Fruit fly (Drosophila melanogaster) whole organism, wandering third instar larva: ENCODE results near the gene CG7523.

Experiments
- HLH106 ChIP-seq: fragments of 200-800 bp; optimal IDR thresholded peaks from 3 replicates; lab custom pipeline; 2019; ENCODE audit warnings: missing biosample characterization, mild to moderate bottlenecking, missing genetic modification characterization, moderate library complexity
- Myc ChIP-seq: fragments of >200 bp; optimal IDR thresholded peaks from 2 replicates; lab custom pipeline; 2017
- OdsH ChIP-seq: fragments of 200-800 bp; sonication (Bioruptor generic); optimal IDR thresholded peaks from 2 replicates; lab custom pipeline; 2016; ENCODE audit warnings: missing biosample characterization, mild to moderate bottlenecking, missing genetic modification characterization
- Rel ChIP-seq, 2 experiments: fragments of 200-800 bp; sonication (Bioruptor generic) in 1 of 2; optimal IDR thresholded peaks; 2 replicates in 1 of 2; 3 replicates in 1 of 2; lab custom pipeline; 2016 to 2019; ENCODE audit warnings: mild to moderate bottlenecking in 2 of 2, missing biosample characterization in 2 of 2, missing genetic modification characterization in 2 of 2, moderate library complexity in 1 of 2
- Vsx2 ChIP-seq: fragments of 200-300, 225-300 bp; sonication (Bioruptor generic); optimal IDR thresholded peaks from 2 replicates; lab custom pipeline; 2018; ENCODE audit warnings: missing biosample characterization, missing genetic modification characterization; ENCODE audit not compliant: partially characterized antibody
- dsf ChIP-seq: sonication (Bioruptor generic); optimal IDR thresholded peaks from 2 replicates; lab custom pipeline; 2016; ENCODE audit warnings: missing biosample characterization, missing genetic modification characterization, borderline replicate concordance
- fru ChIP-seq: fragments of 200-800 bp; sonication (Bioruptor generic); optimal IDR thresholded peaks from 3 replicates; lab custom pipeline; 2016; ENCODE audit warnings: missing biosample characterization, mild to moderate bottlenecking, missing genetic modification characterization
- pan ChIP-seq: fragments of >200 bp; optimal IDR thresholded peaks from 2 replicates; lab custom pipeline; 2017
- psq ChIP-seq: fragments of 200-800 bp; sonication (Bioruptor generic); optimal IDR thresholded peaks from 3 replicates; lab custom pipeline; 2017; ENCODE audit warnings: missing biosample characterization, mild to moderate bottlenecking, missing genetic modification characterization, moderate library complexity
- woc ChIP-seq: sonication (Bioruptor generic); optimal IDR thresholded peaks from 2 replicates; lab custom pipeline; 2016; ENCODE audit warnings: missing biosample characterization, mild to moderate bottlenecking, missing genetic modification characterization

- TF ChIP-seq OdsH (GFP tag; lab: Kevin White, UChicago) (no peak), fru (GFP tag; lab: Kevin White, UChicago) (no peak), Myc (no peak), dsf (GFP tag; lab: Kevin White, UChicago) (no peak), psq (GFP tag; lab: Kevin White, UChicago) (no peak), Rel (GFP tag; optimal IDR thresholded peaks at IDR 0.05; lab: Kevin White, UChicago) (no peak), Rel (tag; optimal IDR thresholded peaks at IDR 0.05; lab: Kevin White, UChicago) (peak; percentile 82), HLH106 (tag; lab: Kevin White, UChicago) (no peak), Vsx2 (GFP tag; lab: Kevin White, UChicago) (no peak), woc (no peak), pan (no peak)
Observed at dm6 chr3R:17670202-17670856, 366 bp downstream of the CG7523 start.
